Fruit fly (Drosophila melanogaster): ENCODE results near the gene CG9368.
A peak's percentile ranks its signal among the peaks of the same experiment; 100 is the strongest.

The CG9368 gene

dm6 chr3L:19560695-19561246 lies 40.7 kb upstream of the CG9368 start (continued):
- TF ChIP-seq Mrtf (GFP tag; IDR thresholded peaks at IDR 0.05): peak; percentile 93
- peak; percentile 79 for TF ChIP-seq CG4360 (GFP tag; IDR thresholded peaks at IDR 0.05)
- TF ChIP-seq CG8478 (optimal IDR thresholded peaks at IDR 0.05): no peak
- peak; percentile 98 for TF ChIP-seq vvl (GFP tag; IDR thresholded peaks at IDR 0.05)
- peak; percentile 91 for TF ChIP-seq Six4 (GFP tag; optimal IDR thresholded peaks at IDR 0.05)
- TF ChIP-seq sens-2 (GFP tag; IDR thresholded peaks at IDR 0.05): peak; percentile 96
- peak; percentile 92 for TF ChIP-seq CG10431 (GFP tag; optimal IDR thresholded peaks at IDR 0.05)
- no peak for TF ChIP-seq usp (GFP tag; optimal IDR thresholded peaks at IDR 0.05)
- TF ChIP-seq dmrt11E (tag; optimal IDR thresholded peaks at IDR 0.05): peak; percentile 98
- peak; percentile 90 for TF ChIP-seq CG12744 (GFP tag; optimal IDR thresholded peaks at IDR 0.05)
- TF ChIP-seq mld (GFP tag; IDR thresholded peaks at IDR 0.05; ENCODE audit: partially characterized antibody): no peak
- peak; percentile 93 for TF ChIP-seq wdn (GFP tag; IDR thresholded peaks at IDR 0.05)
- peak; percentile 92 for TF ChIP-seq tap (tag; optimal IDR thresholded peaks at IDR 0.05)
- TF ChIP-seq CG11093 (GFP tag; IDR thresholded peaks at IDR 0.05): peak; percentile 87
- peak; percentile 90 for TF ChIP-seq CHES-1-like (GFP tag; optimal IDR thresholded peaks at IDR 0.05)
- no peak for TF ChIP-seq D (optimal IDR thresholded peaks at IDR 0.05)
- TF ChIP-seq D (GFP tag; optimal IDR thresholded peaks at IDR 0.05): peak; percentile 93
- TF ChIP-seq CG2202 (tag; optimal IDR thresholded peaks at IDR 0.05): peak; percentile 94
- TF ChIP-seq CG9797 (GFP tag; optimal IDR thresholded peaks at IDR 0.05): peak; percentile 43
- TF ChIP-seq D19B (GFP tag; optimal IDR thresholded peaks at IDR 0.05): peak; percentile 77
- peak; percentile 98 for TF ChIP-seq CG4404 (GFP tag; IDR thresholded peaks at IDR 0.05)
- no peak for TF ChIP-seq Dref (GFP tag; IDR thresholded peaks at IDR 0.05)
- peak; percentile 97 for TF ChIP-seq CG8765 (GFP tag; IDR thresholded peaks at IDR 0.05)
- TF ChIP-seq Sry-β (GFP tag; optimal IDR thresholded peaks at IDR 0.05): peak; percentile 62
- peak; percentile 95 for TF ChIP-seq CG6689 (GFP tag; IDR thresholded peaks at IDR 0.05)
- TF ChIP-seq NfI (GFP tag; optimal IDR thresholded peaks at IDR 0.05): peak; percentile 93
- peak; percentile 87 for TF ChIP-seq NC2α (GFP tag; optimal IDR thresholded peaks at IDR 0.05)
- TF ChIP-seq CG4282 (GFP tag; optimal IDR thresholded peaks at IDR 0.05): peak; percentile 80
- peak; percentile 94 for TF ChIP-seq pum (GFP tag; optimal IDR thresholded peaks at IDR 0.05)
- peak; percentile 93 for TF ChIP-seq CG13624 (GFP tag; optimal IDR thresholded peaks at IDR 0.05)
- TF ChIP-seq CG18599 (GFP tag; optimal IDR thresholded peaks at IDR 0.05): peak; percentile 94
- peak; percentile 92 for TF ChIP-seq CG1529 (GFP tag; optimal IDR thresholded peaks at IDR 0.05)
- TF ChIP-seq Aef1 (GFP tag; IDR thresholded peaks at IDR 0.05): peak; percentile 94
- TF ChIP-seq jing (GFP tag; optimal IDR thresholded peaks at IDR 0.05): peak; percentile 87
- TF ChIP-seq btn (GFP tag; optimal IDR thresholded peaks at IDR 0.05): peak; percentile 80
- TF ChIP-seq CG2889 (GFP tag; IDR thresholded peaks at IDR 0.05): peak; percentile 91
- peak; percentile 79 for TF ChIP-seq CG11085 (GFP tag; IDR thresholded peaks at IDR 0.05)
- TF ChIP-seq CG12299 (tag; optimal IDR thresholded peaks at IDR 0.05): peak; percentile 96
- peak; percentile 93 for TF ChIP-seq Hr3 (GFP tag; optimal IDR thresholded peaks at IDR 0.05)
- TF ChIP-seq CG33213 (GFP tag; optimal IDR thresholded peaks at IDR 0.05): peak; percentile 91
- peak; percentile 91 for TF ChIP-seq CG3838 (GFP tag; optimal IDR thresholded peaks at IDR 0.05)
- TF ChIP-seq kah (GFP tag; optimal IDR thresholded peaks at IDR 0.05): peak; percentile 93
- TF ChIP-seq CG2712 (tag; optimal IDR thresholded peaks at IDR 0.05): peak; percentile 97
- peak; percentile 91 for TF ChIP-seq onecut (GFP tag; IDR thresholded peaks at IDR 0.05)
- TF ChIP-seq CG6854 (GFP tag; optimal IDR thresholded peaks at IDR 0.05): peak; percentile 84
- TF ChIP-seq CG4730 (GFP tag; IDR thresholded peaks at IDR 0.05): peak; percentile 92
- no peak for TF ChIP-seq CG6791 (GFP tag; IDR thresholded peaks at IDR 0.05; ENCODE audit: partially characterized antibody)
- TF ChIP-seq CG13296 (GFP tag; optimal IDR thresholded peaks at IDR 0.05): peak; percentile 95
- peak; percentile 96 for TF ChIP-seq Sox102F (GFP tag; optimal IDR thresholded peaks at IDR 0.05)
- no peak for TF ChIP-seq CG14860 (GFP tag; IDR thresholded peaks at IDR 0.05; ENCODE audit: partially characterized antibody)
- TF ChIP-seq Bteb2 (GFP tag; optimal IDR thresholded peaks at IDR 0.05): peak; percentile 93
- peak; percentile 75 for TF ChIP-seq Hey (tag; optimal IDR thresholded peaks at IDR 0.05)
